Worm (Caenorhabditis elegans): ENCODE data around the gene Y67H2A.10.

Gene Y67H2A.10

ce11 chrIV:13238943-13239861 lies 50.1 kb downstream of the Y67H2A.10 start, which contains the start of gene tag-115 (continued):
- TF ChIP-seq unc-62 (GFP tag; optimal IDR thresholded peaks at IDR 0.05 in 1 of 2) (peak in 1 of 2 experiments; percentile 83), unc-62 (tag; optimal IDR thresholded peaks at IDR 0.05) (no peak)

- TF ChIP-seq F10B5.3 (tag; optimal IDR thresholded peaks at IDR 0.05), result no peak
- TF ChIP-seq rbr-2 (tag; optimal IDR thresholded peaks at IDR 0.05), result no peak
Observed at ce11 chrIV:13236485-13236884, 52.8 kb downstream of the Y67H2A.10 start, which contains the start of gene pwp-1. TSS of gene pwp-1 (minus strand) at chrIV:13236585.

All from whole organism, L4 larva.